Worm (Caenorhabditis elegans) whole organism, L4 larva: Measurements from ENCODE around the gene C04G2.10.

Experiments
- F44E2.7 ChIP-seq: fragments of 200-800 bp; sonication (Bioruptor generic); IDR thresholded peaks from 2 replicates; pipeline ENCODE4 v2.1.2; 2022; ENCODE audit warnings: missing genetic modification characterization, missing compliant biosample characterization
- aly-2 ChIP-seq: sonication (generic microtip); optimal IDR thresholded peaks from 2 replicates; lab custom pipeline; 2018; ENCODE audit warnings: missing biosample characterization, missing genetic modification characterization
- fos-1 ChIP-seq: fragments of 150-350 bp; optimal IDR thresholded peaks from 2 replicates; lab custom pipeline; 2014; ENCODE audit warnings: missing biosample characterization, missing genetic modification characterization
- nhr-76 ChIP-seq: fragments of 150-350 bp; optimal IDR thresholded peaks from 2 replicates; lab custom pipeline; 2014; ENCODE audit warnings: missing biosample characterization, missing genetic modification characterization
- nhr-77 ChIP-seq: fragments of 150-350 bp; optimal IDR thresholded peaks from 2 replicates; lab custom pipeline; 2014; ENCODE audit warnings: missing biosample characterization, missing genetic modification characterization
- pqm-1 ChIP-seq: sonication (generic microtip); optimal IDR thresholded peaks from 2 replicates; lab custom pipeline; 2017; ENCODE audit warnings: missing biosample characterization, missing genetic modification characterization

ce11 chrIV:10115142-10115541 lies at the start of gene C04G2.10:
- TF ChIP-seq aly-2 (tag; lab: Kevin White, UChicago) (no peak), pqm-1 (tag; lab: Kevin White, UChicago) (no peak), F44E2.7 (GFP tag; lab: Robert Waterston, UW) (no peak), nhr-76 (no peak), fos-1 (tag; lab: Kevin White, UChicago) (no peak), nhr-77 (tag; lab: Kevin White, UChicago) (no peak)
